Fruit fly (Drosophila melanogaster) whole organism, wandering third instar larva: Measurements from ENCODE around the gene elav.
A peak's percentile ranks its signal among the peaks of the same experiment; 100 is the strongest.

ENCODE experiments used
- Abd-B ChIP-seq: fragments of >200 bp; optimal IDR thresholded peaks from 2 replicates; lab custom pipeline; 2017; ENCODE audit warnings: missing biosample characterization, missing genetic modification characterization
- CG32264 ChIP-seq: fragments of 200-800 bp; sonication (Bioruptor generic); optimal IDR thresholded peaks from 2 replicates; lab custom pipeline; 2016; ENCODE audit warnings: missing biosample characterization, missing genetic modification characterization
- CG9705 ChIP-seq: fragments of 200-800 bp; sonication (Bioruptor generic); optimal IDR thresholded peaks from 2 replicates; lab custom pipeline; 2018; ENCODE audit warnings: missing biosample characterization, mild to moderate bottlenecking, missing genetic modification characterization
- Dfd ChIP-seq: fragments of >200 bp; optimal IDR thresholded peaks from 2 replicates; lab custom pipeline; 2017; ENCODE audit warnings: missing biosample characterization, missing genetic modification characterization
- Dif ChIP-seq: fragments of 200-275, 200-300 bp; sonication (Bioruptor generic); optimal IDR thresholded peaks from 2 replicates; lab custom pipeline; 2018; ENCODE audit warnings: missing biosample characterization, missing genetic modification characterization; ENCODE audit not compliant: partially characterized antibody
- GATAd ChIP-seq: sonication (Bioruptor generic); optimal IDR thresholded peaks from 2 replicates; lab custom pipeline; 2016; ENCODE audit warnings: missing biosample characterization, missing genetic modification characterization
- HLH106 ChIP-seq: fragments of 200-800 bp; optimal IDR thresholded peaks from 3 replicates; lab custom pipeline; 2019; ENCODE audit warnings: missing biosample characterization, mild to moderate bottlenecking, missing genetic modification characterization, moderate library complexity
- Hnf4 ChIP-seq: fragments of 200-800 bp; sonication (Bioruptor generic); optimal IDR thresholded peaks from 2 replicates; lab custom pipeline; 2016; ENCODE audit warnings: missing biosample characterization, mild to moderate bottlenecking, missing genetic modification characterization
- Hr78 ChIP-seq: fragments of >200 bp; optimal IDR thresholded peaks from 2 replicates; lab custom pipeline; 2017; ENCODE audit warnings: missing biosample characterization, missing genetic modification characterization
- Hr83 ChIP-seq: fragments of 200-300 bp; sonication (Bioruptor generic); optimal IDR thresholded peaks from 2 replicates; lab custom pipeline; 2016; ENCODE audit warnings: missing biosample characterization, mild to moderate bottlenecking, missing genetic modification characterization, moderate library complexity; ENCODE audit not compliant: poor library complexity, severe bottlenecking
- Jra ChIP-seq: sonication (Bioruptor generic); optimal IDR thresholded peaks from 2 replicates; lab custom pipeline; 2016; ENCODE audit warnings: missing biosample characterization, missing genetic modification characterization
- Mio ChIP-seq: sonication (Bioruptor generic); optimal IDR thresholded peaks from 2 replicates; lab custom pipeline; 2016; ENCODE audit warnings: missing biosample characterization, missing genetic modification characterization
- N ChIP-seq: fragments of >200 bp; optimal IDR thresholded peaks from 2 replicates; lab custom pipeline; 2018; ENCODE audit warnings: missing biosample characterization, missing external identifiers, missing genetic modification characterization
- OdsH ChIP-seq: fragments of 200-800 bp; sonication (Bioruptor generic); optimal IDR thresholded peaks from 2 replicates; lab custom pipeline; 2016; ENCODE audit warnings: missing biosample characterization, mild to moderate bottlenecking, missing genetic modification characterization
- Rel ChIP-seq, 2 experiments: fragments of 200-800 bp; sonication (Bioruptor generic) in 1 of 2; optimal IDR thresholded peaks; 2 replicates in 1 of 2; 3 replicates in 1 of 2; lab custom pipeline; 2016 to 2019; ENCODE audit warnings: mild to moderate bottlenecking in 2 of 2, missing biosample characterization in 2 of 2, missing genetic modification characterization in 2 of 2, moderate library complexity in 1 of 2
- Sp1 ChIP-seq: fragments of 200-800 bp; sonication (Bioruptor generic); optimal IDR thresholded peaks from 3 replicates; lab custom pipeline; 2019; ENCODE audit warnings: missing biosample characterization, mild to moderate bottlenecking, missing genetic modification characterization, moderate library complexity
- br ChIP-seq: fragments of 200-800 bp; sonication (Bioruptor generic); optimal IDR thresholded peaks from 2 replicates; lab custom pipeline; 2016; ENCODE audit warnings: missing biosample characterization, missing genetic modification characterization
- dl ChIP-seq, 2 experiments: fragments of 175-275, 200-275 bp in 1 of 2; fragments of 200-275 bp in 1 of 2; sonication (Bioruptor generic); optimal IDR thresholded peaks; lab custom pipeline; 2018; ENCODE audit warnings: mild to moderate bottlenecking in 2 of 2, missing biosample characterization in 2 of 2, missing genetic modification characterization in 2 of 2, moderate library complexity in 2 of 2; ENCODE audit not compliant: partially characterized antibody in 2 of 2, insufficient read depth in 1 of 2
- dmrt93B ChIP-seq: fragments of 200-800 bp; sonication (Bioruptor generic); optimal IDR thresholded peaks from 2 replicates; lab custom pipeline; 2018; ENCODE audit warnings: missing biosample characterization, mild to moderate bottlenecking, missing genetic modification characterization
- dsf ChIP-seq: sonication (Bioruptor generic); optimal IDR thresholded peaks from 2 replicates; lab custom pipeline; 2016; ENCODE audit warnings: missing biosample characterization, missing genetic modification characterization, borderline replicate concordance
- ey ChIP-seq: fragments of 200-800 bp; sonication (Bioruptor generic); optimal IDR thresholded peaks from 2 replicates; lab custom pipeline; 2016; ENCODE audit warnings: missing biosample characterization, missing genetic modification characterization
- foxo ChIP-seq, 2 experiments: fragments of 200-800 bp; sonication (Bioruptor generic); optimal IDR thresholded peaks; 2 replicates in 1 of 2; 3 replicates in 1 of 2; lab custom pipeline; 2016 to 2017; ENCODE audit warnings: missing biosample characterization in 2 of 2, missing genetic modification characterization in 2 of 2
- fru ChIP-seq: fragments of 200-800 bp; sonication (Bioruptor generic); optimal IDR thresholded peaks from 3 replicates; lab custom pipeline; 2016; ENCODE audit warnings: missing biosample characterization, mild to moderate bottlenecking, missing genetic modification characterization
- h ChIP-seq: fragments of 200-800 bp; sonication (Bioruptor generic); optimal IDR thresholded peaks from 3 replicates; lab custom pipeline; 2016; ENCODE audit warnings: missing biosample characterization, mild to moderate bottlenecking, missing genetic modification characterization
- lola ChIP-seq: fragments of >200 bp; optimal IDR thresholded peaks from 2 replicates; lab custom pipeline; 2017; ENCODE audit warnings: missing biosample characterization, missing genetic modification characterization
- psq ChIP-seq: fragments of 200-800 bp; sonication (Bioruptor generic); optimal IDR thresholded peaks from 3 replicates; lab custom pipeline; 2017; ENCODE audit warnings: missing biosample characterization, mild to moderate bottlenecking, missing genetic modification characterization, moderate library complexity
- rgr ChIP-seq: fragments of 200-800 bp; sonication (Bioruptor generic); optimal IDR thresholded peaks from 3 replicates; lab custom pipeline; 2016; ENCODE audit warnings: missing biosample characterization, mild to moderate bottlenecking, missing genetic modification characterization
- sage ChIP-seq: fragments of 200-800 bp; sonication (Bioruptor generic); optimal IDR thresholded peaks from 2 replicates; lab custom pipeline; 2016; ENCODE audit warnings: missing biosample characterization, mild to moderate bottlenecking, missing genetic modification characterization
- sv ChIP-seq: fragments of 200-800 bp; sonication (Bioruptor generic); optimal IDR thresholded peaks from 3 replicates; lab custom pipeline; 2016; ENCODE audit warnings: missing biosample characterization, missing genetic modification characterization
- tai ChIP-seq: sonication (Bioruptor generic); optimal IDR thresholded peaks from 2 replicates; lab custom pipeline; 2016; ENCODE audit warnings: missing biosample characterization, missing genetic modification characterization
- woc ChIP-seq: sonication (Bioruptor generic); optimal IDR thresholded peaks from 2 replicates; lab custom pipeline; 2016; ENCODE audit warnings: missing biosample characterization, mild to moderate bottlenecking, missing genetic modification characterization

Gene elav

DNA sequence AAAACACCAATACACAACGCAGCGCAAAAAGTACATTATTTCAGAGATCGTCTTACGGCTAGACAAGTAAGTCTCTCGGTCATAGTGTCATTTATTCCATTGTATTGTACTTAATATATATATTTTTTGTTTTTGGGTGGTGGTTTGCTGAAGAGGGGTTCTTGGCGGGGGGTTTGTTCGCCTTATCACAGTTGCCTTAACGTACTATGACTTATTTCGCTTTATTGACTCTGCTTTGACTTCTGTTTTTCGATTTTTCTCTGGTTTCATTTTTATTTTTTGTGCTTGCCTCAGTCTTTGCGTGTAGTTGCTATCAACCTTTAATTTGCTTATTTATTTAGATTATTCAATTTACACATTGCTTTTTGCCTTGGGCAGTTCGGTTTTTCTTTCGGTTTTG lies 12.5 kb downstream of the elav start:
- peak; percentile 16 for TF ChIP-seq psq
- TF ChIP-seq dsf (GFP tag; lab: Kevin White, UChicago): no peak
- peak; percentile 39 for TF ChIP-seq Hnf4 (GFP tag; lab: Kevin White, UChicago)
- TF ChIP-seq Rel (GFP tag; optimal IDR thresholded peaks at IDR 0.05; lab: Kevin White, UChicago): no peak
- peak; percentile 54 for TF ChIP-seq Rel (tag; optimal IDR thresholded peaks at IDR 0.05; lab: Kevin White, UChicago)
- peak; percentile 29 for TF ChIP-seq br (GFP tag; lab: Kevin White, UChicago)
- TF ChIP-seq GATAd (GFP tag; lab: Kevin White, UChicago): no peak

DNA sequence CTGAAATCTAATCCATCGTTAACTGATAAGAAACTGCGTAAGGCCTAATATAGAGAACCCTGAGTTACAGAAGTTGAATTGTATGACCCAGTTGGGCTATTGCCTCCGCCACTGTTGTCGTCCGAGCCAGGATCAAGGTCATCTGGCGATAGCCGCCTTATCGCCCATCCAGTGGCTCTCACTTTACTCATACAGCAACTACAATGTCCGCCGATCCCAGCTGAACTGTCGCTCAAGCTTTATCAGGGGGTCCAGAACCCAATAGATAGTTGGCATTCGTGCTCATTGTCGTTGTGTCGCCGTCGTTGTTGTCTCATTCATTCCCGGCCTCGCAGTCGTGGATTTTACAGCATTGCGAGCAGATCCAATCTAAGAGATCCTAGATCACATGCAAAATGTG lies 13.9 kb downstream of the elav start, which contains the start of gene arg:
TSS of gene arg (plus strand) at position 319 of the 400 bp plus-strand sequence.
- TF ChIP-seq sv (no peak), dmrt93B (GFP tag; lab: Kevin White, UChicago) (no peak), tai (no peak), Hr83 (no peak), Jra (no peak), rgr (GFP tag; lab: Kevin White, UChicago) (no peak), Mio (GFP tag; lab: Kevin White, UChicago) (no peak), Dif (GFP tag; lab: Kevin White, UChicago) (no peak), CG9705 (GFP tag; lab: Kevin White, UChicago) (no peak), sage (no peak), fru (GFP tag; lab: Kevin White, UChicago) (no peak), psq (no peak), Dfd (GFP tag; lab: Kevin White, UChicago) (no peak), OdsH (GFP tag; lab: Kevin White, UChicago) (no peak), N (GFP tag; lab: Kevin White, UChicago) (no peak)

DNA sequence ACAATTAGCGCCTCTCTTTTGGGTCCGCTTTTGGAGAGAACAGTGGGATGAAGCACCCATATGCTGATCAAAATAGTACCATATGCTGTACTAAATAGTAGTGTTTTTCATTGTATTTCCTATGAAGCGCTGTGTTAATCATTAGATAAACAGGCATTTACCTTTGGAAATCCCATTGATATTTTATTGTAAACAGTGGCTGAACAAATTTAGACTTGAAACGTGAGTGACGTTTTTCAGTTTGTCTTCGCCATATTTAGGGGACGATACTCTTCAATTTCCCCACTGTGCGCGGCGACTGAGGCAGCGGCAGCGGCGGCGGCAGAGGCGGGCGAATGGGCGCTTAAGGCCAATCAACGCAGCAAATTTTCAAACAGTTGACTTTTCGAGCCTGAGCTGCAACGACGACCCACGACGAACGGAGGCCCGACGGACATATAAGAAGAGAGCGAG lies 23.4 kb downstream of the elav start:
- TF ChIP-seq lola: no peak
- peak; percentile 82 for TF ChIP-seq fru (GFP tag; lab: Kevin White, UChicago)
- TF ChIP-seq Abd-B: no peak
- peak; percentile 47 for TF ChIP-seq dmrt93B (GFP tag; lab: Kevin White, UChicago)
- no peak for TF ChIP-seq Hr83
- TF ChIP-seq Dfd (GFP tag; lab: Kevin White, UChicago): no peak
- peak; percentile 4 for TF ChIP-seq Jra
- no peak for TF ChIP-seq Rel (GFP tag; optimal IDR thresholded peaks at IDR 0.05; lab: Kevin White, UChicago)
- TF ChIP-seq Rel (tag; optimal IDR thresholded peaks at IDR 0.05; lab: Kevin White, UChicago): peak; percentile 84
- peak; percentile 83 for TF ChIP-seq woc (GFP tag; lab: Kevin White, UChicago)
- TF ChIP-seq h (GFP tag; lab: Kevin White, UChicago): peak; percentile 82
- peak; percentile 58 for TF ChIP-seq OdsH (GFP tag; lab: Kevin White, UChicago)
- TF ChIP-seq CG9705 (GFP tag; lab: Kevin White, UChicago): peak; percentile 46
- TF ChIP-seq sv: peak; percentile 58
- peak; percentile 46 for TF ChIP-seq psq
- TF ChIP-seq br (GFP tag; lab: Kevin White, UChicago): peak; percentile 73
- peak; percentile 77 for TF ChIP-seq Sp1 (GFP tag; lab: Kevin White, UChicago)
- TF ChIP-seq rgr (GFP tag; lab: Kevin White, UChicago): peak; percentile 60
- TF ChIP-seq foxo (GFP tag; optimal IDR thresholded peaks at IDR 0.05; lab: Kevin White, UChicago): peak in 1 of 2 experiments; percentile 77
- peak; percentile 9 for TF ChIP-seq CG32264
- TF ChIP-seq Hnf4 (GFP tag; lab: Kevin White, UChicago): peak; percentile 38
- peak; percentile 80 for TF ChIP-seq HLH106 (tag; lab: Kevin White, UChicago)
- no peak for TF ChIP-seq dl (GFP tag; optimal IDR thresholded peaks at IDR 0.05; lab: Kevin White, UChicago; ENCODE audit: insufficient read depth in 1 of 2, partially characterized antibody in 2 of 2)
- peak; percentile 71 for TF ChIP-seq ey
- no peak for TF ChIP-seq Dif (GFP tag; lab: Kevin White, UChicago)

DNA sequence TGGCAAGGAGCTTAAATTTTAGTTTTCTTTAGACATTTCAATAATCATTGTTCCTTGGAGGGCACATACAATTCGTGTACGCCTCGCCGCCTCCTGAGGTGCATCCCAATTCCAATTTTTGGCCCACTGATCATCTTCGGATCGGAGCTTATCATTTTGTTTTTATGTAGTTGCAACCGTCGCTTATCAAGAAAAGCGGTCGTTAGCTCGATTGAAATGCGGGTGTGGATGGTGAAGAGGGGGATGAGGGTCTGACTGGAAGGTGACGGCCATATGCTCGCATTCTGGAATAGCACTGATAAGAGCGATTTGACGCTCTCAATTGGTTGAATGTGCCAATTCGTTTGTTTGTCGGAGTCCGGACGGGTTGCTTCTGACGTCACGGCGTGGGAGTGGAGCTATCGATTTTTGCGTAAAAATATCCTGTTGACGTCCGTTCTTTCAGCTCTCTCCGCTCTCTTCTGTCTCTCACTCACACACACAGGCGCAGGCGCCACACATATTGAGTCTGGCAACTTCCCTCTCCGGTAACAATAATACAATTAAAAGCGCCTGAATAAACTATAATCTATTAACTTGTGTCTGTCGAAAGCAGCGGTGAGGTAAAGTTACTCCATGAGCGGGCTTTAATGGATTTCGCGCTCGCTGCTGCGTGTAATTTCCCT lies 24.0 kb downstream of the elav start:
- no peak for TF ChIP-seq Hr78
- no peak for TF ChIP-seq Rel (GFP tag; optimal IDR thresholded peaks at IDR 0.05; lab: Kevin White, UChicago)
- peak; percentile 63 for TF ChIP-seq Rel (tag; optimal IDR thresholded peaks at IDR 0.05; lab: Kevin White, UChicago)
- peak; percentile 36 for TF ChIP-seq h (GFP tag; lab: Kevin White, UChicago)
- TF ChIP-seq foxo (GFP tag; optimal IDR thresholded peaks at IDR 0.05; lab: Kevin White, UChicago): peak in 1 of 2 experiments; percentile 10
- TF ChIP-seq, all 38 proteins: peak for 3
